Worm (Caenorhabditis elegans): Measurements from ENCODE around the gene madd-3.

madd-3 gene

DNA sequence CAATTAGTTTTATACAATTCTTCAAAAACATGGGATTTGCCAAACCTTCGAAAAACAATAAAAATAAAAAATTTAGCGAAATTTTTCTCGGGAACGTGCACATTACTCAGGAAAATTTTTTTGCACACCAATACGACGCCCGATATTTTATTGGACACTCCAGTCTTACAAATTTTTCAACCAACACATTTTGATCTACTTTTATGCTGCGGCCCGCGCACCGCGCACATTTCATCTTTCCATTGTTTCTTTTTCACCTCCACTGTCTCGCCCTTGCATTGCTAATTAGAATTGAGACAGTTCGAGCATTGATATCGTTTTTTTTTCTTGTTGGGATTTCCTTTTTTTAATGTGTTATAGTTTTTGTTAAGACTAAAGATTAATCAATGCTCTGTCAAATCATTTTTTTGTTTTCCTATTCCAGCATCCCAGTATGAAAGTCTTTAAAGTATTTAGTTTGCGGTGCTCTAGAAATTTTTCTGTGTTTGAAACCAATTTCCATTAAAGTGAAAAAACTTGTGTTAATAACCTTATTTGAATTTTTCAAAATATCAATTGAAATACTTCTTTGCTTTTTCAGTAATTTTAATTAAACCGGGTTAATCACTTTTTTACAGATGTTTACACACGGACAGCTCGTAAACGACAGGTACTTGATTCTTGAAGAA, 48.9 kb downstream of the madd-3 start, which contains the start of gene K04C1.5:
Gene K04C1.5 (plus strand): TSS at position 618 of the 668 bp plus-strand sequence.
- no peak for TF ChIP-seq ama-1 (optimal IDR thresholded peaks at IDR 0.05)
- no peak for TF ChIP-seq ceh-13 (GFP tag; optimal IDR thresholded peaks at IDR 0.05)
- no peak for TF ChIP-seq F13C5.2 (tag; optimal IDR thresholded peaks at IDR 0.05)
- TF ChIP-seq B0310.2 (tag; optimal IDR thresholded peaks at IDR 0.05) = no peak
- no peak for TF ChIP-seq hmbx-1 (tag; optimal IDR thresholded peaks at IDR 0.05)
- TF ChIP-seq ets-7 (tag; optimal IDR thresholded peaks at IDR 0.05) = no peak

DNA sequence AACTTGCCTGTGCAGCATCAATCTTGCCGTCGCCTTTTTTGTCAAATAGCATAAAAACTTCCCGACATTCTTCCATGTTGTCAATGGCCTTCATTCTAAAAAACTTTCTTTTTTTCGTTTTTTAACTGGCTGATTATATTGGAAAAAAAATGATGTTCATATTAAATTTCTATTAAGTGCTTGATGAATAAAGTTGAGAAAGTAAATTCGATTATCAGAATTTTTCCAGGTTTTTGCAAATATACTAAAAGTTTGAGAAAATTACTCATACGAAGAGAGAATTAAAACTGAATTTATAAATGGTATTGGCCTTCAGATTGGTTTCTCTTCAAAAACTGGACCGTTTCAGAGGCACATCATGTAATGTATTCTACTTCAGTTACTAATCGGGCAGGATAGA, 49.9 kb downstream of the madd-3 start, which contains the start of gene mlc-6:
Gene mlc-6 (minus strand): TSS at position 101 of the 400 bp plus-strand sequence.
- no peak for TF ChIP-seq aly-1 (tag; optimal IDR thresholded peaks at IDR 0.05)
- no peak for TF ChIP-seq ets-7 (tag; optimal IDR thresholded peaks at IDR 0.05)
- no peak for TF ChIP-seq tbx-11 (GFP tag; IDR thresholded peaks at IDR 0.05)
- TF ChIP-seq B0310.2 (tag; optimal IDR thresholded peaks at IDR 0.05) = no peak
- TF ChIP-seq F13C5.2 (tag; optimal IDR thresholded peaks at IDR 0.05) = no peak
- TF ChIP-seq flt-1 (GFP tag; IDR thresholded peaks at IDR 0.05) = no peak
- TF ChIP-seq ceh-13 (GFP tag; optimal IDR thresholded peaks at IDR 0.05) = no peak
- TF ChIP-seq hmg-4 (GFP tag; optimal IDR thresholded peaks at IDR 0.05) = no peak
- no peak for TF ChIP-seq ceh-36 (tag; optimal IDR thresholded peaks at IDR 0.05)
- TF ChIP-seq ama-1 (optimal IDR thresholded peaks at IDR 0.05) = no peak

DNA sequence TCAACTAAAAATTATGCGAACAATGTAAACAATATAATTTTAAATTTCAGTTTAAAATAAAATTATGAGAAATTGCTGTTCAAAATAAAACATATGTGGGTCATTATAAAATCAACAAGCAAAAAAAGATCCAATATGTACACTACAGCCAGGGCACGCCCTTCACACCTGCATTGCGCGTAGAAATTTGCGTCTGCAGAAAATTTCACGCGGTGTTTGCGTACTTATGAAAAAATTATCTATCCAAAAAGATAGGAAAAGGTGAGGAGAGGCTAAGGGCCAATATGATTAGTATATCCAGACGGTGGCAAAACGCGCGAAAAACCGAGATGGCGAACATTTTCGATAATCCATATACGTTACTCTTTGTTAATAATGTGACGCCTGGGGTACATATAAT, 52.0 kb downstream of the madd-3 start:
- TF ChIP-seq hmg-4 (GFP tag; optimal IDR thresholded peaks at IDR 0.05) = no peak
- no peak for TF ChIP-seq pes-1 (GFP tag; IDR thresholded peaks at IDR 0.05)
- TF ChIP-seq hmbx-1 (tag; optimal IDR thresholded peaks at IDR 0.05) = no peak
- TF ChIP-seq ceh-36 (tag; optimal IDR thresholded peaks at IDR 0.05) = no peak

DNA sequence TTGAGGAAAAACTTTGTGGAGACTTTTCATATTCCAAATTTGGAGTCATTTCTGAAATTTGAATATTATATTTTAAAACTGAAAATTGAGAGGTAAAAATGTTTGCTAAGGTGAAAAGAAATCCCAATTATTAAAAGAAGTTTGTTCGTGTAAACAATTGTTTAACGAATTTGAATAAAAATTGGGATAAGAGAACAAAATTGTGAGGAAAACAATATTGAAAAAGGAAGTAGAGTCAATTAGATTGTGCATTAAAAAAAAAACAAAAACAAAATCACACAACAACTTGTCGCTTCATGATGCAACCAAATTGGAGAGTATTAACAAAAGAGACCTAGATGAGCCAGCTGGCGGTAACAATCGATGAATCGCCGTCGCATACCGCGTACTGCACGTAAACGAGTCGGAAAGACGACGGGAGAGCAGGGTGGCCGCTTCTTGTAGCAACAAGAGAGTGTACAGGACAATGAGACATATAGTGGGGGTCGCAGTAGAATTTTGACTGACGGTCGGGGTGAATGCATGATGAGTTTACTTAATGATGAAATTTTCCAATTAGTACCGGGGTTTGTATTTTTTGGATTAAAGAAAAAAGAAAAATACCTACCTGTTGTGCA, 53.0 kb downstream of the madd-3 start, which contains the start of gene K04C1.3:
Gene K04C1.3 (minus strand): TSS at position 51 of the 617 bp plus-strand sequence.
- TF ChIP-seq pes-1 (GFP tag; IDR thresholded peaks at IDR 0.05) (no peak), hmbx-1 (tag; optimal IDR thresholded peaks at IDR 0.05) (no peak), hmg-4 (GFP tag; optimal IDR thresholded peaks at IDR 0.05) (no peak)

DNA sequence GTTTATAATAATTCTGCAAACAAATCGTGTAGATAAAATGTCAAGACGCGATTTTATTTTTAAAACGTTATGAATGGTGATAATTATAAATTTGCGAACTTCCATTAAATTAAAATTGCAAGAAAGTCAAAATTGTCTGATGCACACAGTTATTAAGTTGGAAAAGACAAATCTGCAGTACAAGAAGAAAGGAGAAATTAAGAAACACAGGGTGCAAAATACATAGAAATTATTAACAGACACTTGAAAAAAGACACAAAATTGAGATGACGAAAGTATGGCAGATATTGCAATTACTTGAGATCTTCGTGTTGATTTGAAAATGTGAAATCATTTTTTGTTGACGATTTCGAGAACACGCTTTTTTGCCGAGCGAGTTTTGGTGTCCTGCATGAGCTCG, 54.9 kb downstream of the madd-3 start:
- TF ChIP-seq tbx-11 (GFP tag; IDR thresholded peaks at IDR 0.05) (no peak), ceh-36 (tag; optimal IDR thresholded peaks at IDR 0.05) (no peak), ets-7 (tag; optimal IDR thresholded peaks at IDR 0.05) (no peak), ceh-13 (GFP tag; optimal IDR thresholded peaks at IDR 0.05) (no peak), aly-1 (tag; optimal IDR thresholded peaks at IDR 0.05) (no peak), F13C5.2 (tag; optimal IDR thresholded peaks at IDR 0.05) (no peak), pes-1 (GFP tag; IDR thresholded peaks at IDR 0.05) (no peak), B0310.2 (tag; optimal IDR thresholded peaks at IDR 0.05) (no peak), ama-1 (optimal IDR thresholded peaks at IDR 0.05) (no peak), hmg-4 (GFP tag; optimal IDR thresholded peaks at IDR 0.05) (no peak), tra-4 (tag; optimal IDR thresholded peaks at IDR 0.05) (no peak), sea-1 (GFP tag; conservative IDR thresholded peaks at IDR 0.05) (no peak), hmbx-1 (tag; optimal IDR thresholded peaks at IDR 0.05) (no peak)

DNA sequence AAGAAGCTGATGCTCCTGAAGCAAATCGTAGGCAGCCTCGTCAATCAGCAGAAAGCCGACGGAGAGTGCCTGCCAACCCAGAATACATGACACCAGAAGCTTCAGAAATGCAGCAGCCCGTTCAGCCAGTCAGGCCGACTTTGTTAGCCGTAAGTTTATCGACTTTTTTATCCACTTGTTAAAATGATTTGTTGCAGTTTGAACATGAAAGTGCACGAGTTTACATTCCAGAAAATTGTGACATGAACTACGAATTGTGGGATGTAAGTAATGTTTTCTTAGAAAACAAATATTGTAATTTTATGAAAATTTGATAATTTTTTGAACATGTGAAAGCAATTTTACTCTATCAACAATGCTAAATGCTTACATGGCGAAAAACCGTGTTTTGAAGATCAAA, 56.3 kb downstream of the madd-3 start:
- TF ChIP-seq pes-1 (GFP tag; IDR thresholded peaks at IDR 0.05) (no peak), ets-7 (tag; optimal IDR thresholded peaks at IDR 0.05) (no peak), sea-1 (GFP tag; conservative IDR thresholded peaks at IDR 0.05) (no peak), flt-1 (GFP tag; IDR thresholded peaks at IDR 0.05) (no peak), B0310.2 (tag; optimal IDR thresholded peaks at IDR 0.05) (no peak), aly-1 (tag; optimal IDR thresholded peaks at IDR 0.05) (no peak), hnd-1 (tag; optimal IDR thresholded peaks at IDR 0.05) (no peak), scrt-1 (GFP tag; IDR thresholded peaks at IDR 0.05) (no peak), tra-4 (tag; optimal IDR thresholded peaks at IDR 0.05) (no peak), ceh-36 (tag; optimal IDR thresholded peaks at IDR 0.05) (no peak), F13C5.2 (tag; optimal IDR thresholded peaks at IDR 0.05) (no peak), hmg-4 (GFP tag; optimal IDR thresholded peaks at IDR 0.05) (no peak)

DNA sequence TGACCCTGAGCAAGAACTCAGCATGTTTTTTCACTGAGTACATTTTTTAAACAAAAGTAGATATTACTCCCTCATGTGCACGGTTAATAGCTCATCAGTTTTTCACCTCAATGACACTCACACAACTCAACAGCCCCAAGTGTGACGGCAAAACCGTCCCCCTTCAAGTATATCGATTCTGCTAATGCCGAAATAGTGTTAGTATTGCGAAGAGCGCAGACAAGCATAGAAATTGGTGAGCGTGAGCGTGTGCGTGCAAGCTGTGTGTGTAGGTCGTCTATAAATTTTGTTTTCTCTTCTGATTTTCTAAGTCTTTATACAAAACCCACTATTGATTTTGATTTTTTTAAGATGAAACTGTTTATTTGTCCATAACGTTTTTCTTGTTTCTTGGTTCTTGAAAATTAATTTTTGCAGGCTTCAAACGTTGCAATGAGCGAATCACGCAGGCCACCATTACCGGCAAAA, 58.1 kb downstream of the madd-3 start, which contains the start of gene K04C1.2:
Gene K04C1.2 (plus strand): TSS at position 418 of the 468 bp plus-strand sequence.
- TF ChIP-seq sea-1 (GFP tag; conservative IDR thresholded peaks at IDR 0.05) (no peak), flt-1 (GFP tag; IDR thresholded peaks at IDR 0.05) (no peak), ets-7 (tag; optimal IDR thresholded peaks at IDR 0.05) (no peak), ceh-13 (GFP tag; optimal IDR thresholded peaks at IDR 0.05) (no peak), ama-1 (optimal IDR thresholded peaks at IDR 0.05) (no peak), tbx-37 (GFP tag; conservative IDR thresholded peaks at IDR 0.05) (no peak), tbx-11 (GFP tag; IDR thresholded peaks at IDR 0.05) (no peak), F13C5.2 (tag; optimal IDR thresholded peaks at IDR 0.05) (no peak), hnd-1 (tag; optimal IDR thresholded peaks at IDR 0.05) (no peak), pes-1 (GFP tag; IDR thresholded peaks at IDR 0.05) (no peak), hmbx-1 (tag; optimal IDR thresholded peaks at IDR 0.05) (no peak), ceh-36 (tag; optimal IDR thresholded peaks at IDR 0.05) (no peak), B0310.2 (tag; optimal IDR thresholded peaks at IDR 0.05) (no peak), hmg-4 (GFP tag; optimal IDR thresholded peaks at IDR 0.05) (no peak), tra-4 (tag; optimal IDR thresholded peaks at IDR 0.05) (no peak), aly-1 (tag; optimal IDR thresholded peaks at IDR 0.05) (no peak), scrt-1 (GFP tag; IDR thresholded peaks at IDR 0.05) (no peak)

All from whole organism, early embryonic.